Worm (Caenorhabditis elegans): ENCODE measurements around the gene ZK686.5.

ZK686.5 gene

ce11 chrIII:7722999-7723398 lies 44.3 kb downstream of the ZK686.5 start:
- TF ChIP-seq aly-1 (tag; optimal IDR thresholded peaks at IDR 0.05) (no peak), tra-4 (tag; optimal IDR thresholded peaks at IDR 0.05) (no peak), ets-7 (tag; optimal IDR thresholded peaks at IDR 0.05) (no peak), ceh-13 (GFP tag; optimal IDR thresholded peaks at IDR 0.05) (no peak), ama-1 (optimal IDR thresholded peaks at IDR 0.05) (no peak), sea-1 (GFP tag; conservative IDR thresholded peaks at IDR 0.05) (no peak), hmg-4 (GFP tag; optimal IDR thresholded peaks at IDR 0.05) (no peak), flt-1 (GFP tag; IDR thresholded peaks at IDR 0.05) (no peak), ceh-36 (tag; optimal IDR thresholded peaks at IDR 0.05) (no peak), B0310.2 (tag; optimal IDR thresholded peaks at IDR 0.05) (no peak)

- TF ChIP-seq sea-1 (GFP tag; conservative IDR thresholded peaks at IDR 0.05) (no peak), scrt-1 (GFP tag; IDR thresholded peaks at IDR 0.05) (no peak), tra-4 (tag; optimal IDR thresholded peaks at IDR 0.05) (no peak), B0310.2 (tag; optimal IDR thresholded peaks at IDR 0.05) (no peak), hnd-1 (tag; optimal IDR thresholded peaks at IDR 0.05) (no peak), tbx-37 (GFP tag; conservative IDR thresholded peaks at IDR 0.05) (no peak), flt-1 (GFP tag; IDR thresholded peaks at IDR 0.05) (no peak), ets-7 (tag; optimal IDR thresholded peaks at IDR 0.05) (no peak), hmbx-1 (tag; optimal IDR thresholded peaks at IDR 0.05) (no peak), ama-1 (optimal IDR thresholded peaks at IDR 0.05) (no peak), ceh-13 (GFP tag; optimal IDR thresholded peaks at IDR 0.05) (no peak), hmg-4 (GFP tag; optimal IDR thresholded peaks at IDR 0.05) (no peak), pes-1 (GFP tag; IDR thresholded peaks at IDR 0.05) (no peak)
These were observed 44.9 kb downstream of the ZK686.5 start for ce11 chrIII:7722411-7722810.

ce11 chrIII:7721513-7721912 lies 45.8 kb downstream of the ZK686.5 start:
- TF ChIP-seq pes-1 (GFP tag; IDR thresholded peaks at IDR 0.05), result no peak

- TF ChIP-seq B0310.2 (tag; optimal IDR thresholded peaks at IDR 0.05), result no peak
- TF ChIP-seq pes-1 (GFP tag; IDR thresholded peaks at IDR 0.05), result no peak
- no peak for TF ChIP-seq flt-1 (GFP tag; IDR thresholded peaks at IDR 0.05)
- no peak for TF ChIP-seq tbx-37 (GFP tag; conservative IDR thresholded peaks at IDR 0.05)
- TF ChIP-seq tra-4 (tag; optimal IDR thresholded peaks at IDR 0.05), result no peak
- no peak for TF ChIP-seq aly-1 (tag; optimal IDR thresholded peaks at IDR 0.05)
- TF ChIP-seq scrt-1 (GFP tag; IDR thresholded peaks at IDR 0.05), result no peak
- TF ChIP-seq hmg-4 (GFP tag; optimal IDR thresholded peaks at IDR 0.05), result no peak
- no peak for TF ChIP-seq ama-1 (optimal IDR thresholded peaks at IDR 0.05)
- TF ChIP-seq ceh-13 (GFP tag; optimal IDR thresholded peaks at IDR 0.05), result no peak
- no peak for TF ChIP-seq tbx-11 (GFP tag; IDR thresholded peaks at IDR 0.05)
- TF ChIP-seq ets-7 (tag; optimal IDR thresholded peaks at IDR 0.05), result no peak
- no peak for TF ChIP-seq ceh-36 (tag; optimal IDR thresholded peaks at IDR 0.05)
These were observed 46.5 kb downstream of the ZK686.5 start for ce11 chrIII:7720861-7721260.

ce11 chrIII:7719364-7719936 lies 47.9 kb downstream of the ZK686.5 start, which contains the start of gene ncl-1:
Gene ncl-1, plus strand, starts transcription at chrIII:7719729.
- TF ChIP-seq ceh-13 (GFP tag; optimal IDR thresholded peaks at IDR 0.05) (no peak), ceh-36 (tag; optimal IDR thresholded peaks at IDR 0.05) (no peak), hnd-1 (tag; optimal IDR thresholded peaks at IDR 0.05) (no peak)

ce11 chrIII:7718318-7718717 lies 49.0 kb downstream of the ZK686.5 start:
- TF ChIP-seq F13C5.2 (tag; optimal IDR thresholded peaks at IDR 0.05) (no peak), hnd-1 (tag; optimal IDR thresholded peaks at IDR 0.05) (no peak)

- TF ChIP-seq tbx-37 (GFP tag; conservative IDR thresholded peaks at IDR 0.05), result no peak
- TF ChIP-seq sea-1 (GFP tag; conservative IDR thresholded peaks at IDR 0.05), result no peak
- TF ChIP-seq B0310.2 (tag; optimal IDR thresholded peaks at IDR 0.05), result no peak
- TF ChIP-seq ceh-13 (GFP tag; optimal IDR thresholded peaks at IDR 0.05), result no peak
- no peak for TF ChIP-seq hnd-1 (tag; optimal IDR thresholded peaks at IDR 0.05)
- TF ChIP-seq ama-1 (optimal IDR thresholded peaks at IDR 0.05), result no peak
- no peak for TF ChIP-seq hmg-4 (GFP tag; optimal IDR thresholded peaks at IDR 0.05)
- no peak for TF ChIP-seq scrt-1 (GFP tag; IDR thresholded peaks at IDR 0.05)
- no peak for TF ChIP-seq hmbx-1 (tag; optimal IDR thresholded peaks at IDR 0.05)
- no peak for TF ChIP-seq pes-1 (GFP tag; IDR thresholded peaks at IDR 0.05)
- TF ChIP-seq ceh-36 (tag; optimal IDR thresholded peaks at IDR 0.05), result no peak
- no peak for TF ChIP-seq F13C5.2 (tag; optimal IDR thresholded peaks at IDR 0.05)
- TF ChIP-seq tra-4 (tag; optimal IDR thresholded peaks at IDR 0.05), result no peak
- TF ChIP-seq aly-1 (tag; optimal IDR thresholded peaks at IDR 0.05), result no peak
These were observed 50.8 kb downstream of the ZK686.5 start for ce11 chrIII:7716550-7716949.
